Fruit fly (Drosophila melanogaster) whole organism, embryonic: ENCODE measurements around the gene Kaz-m1.

Experiments
- Antp ChIP-seq: fragments of 200-800 bp; sonication (Bioruptor generic); optimal IDR thresholded peaks from 3 replicates; lab custom pipeline; 2016; ENCODE audit warnings: missing biosample characterization, missing genetic modification characterization
- Bgb ChIP-seq: fragments of 200-800 bp; sonication (Bioruptor generic); IDR thresholded peaks from 2 replicates; pipeline ENCODE4 v1.3.6; 2022; ENCODE audit warnings: missing biosample characterization, missing genetic modification characterization; ENCODE audit not compliant: partially characterized antibody
- CG11456 ChIP-seq: fragments of 200-800 bp; sonication (Bioruptor generic); IDR thresholded peaks from 3 replicates; pipeline ENCODE4 v1.3.6; 2022; ENCODE audit warnings: missing biosample characterization, missing genetic modification characterization
- CG12299 ChIP-seq: fragments of 200-800 bp; sonication (Bioruptor generic); optimal IDR thresholded peaks from 2 replicates; lab custom pipeline; 2018; ENCODE audit warnings: missing biosample characterization, mild to moderate bottlenecking, missing genetic modification characterization
- CG13424 ChIP-seq: fragments of 200-800 bp; sonication (Bioruptor generic); optimal IDR thresholded peaks from 2 replicates; lab custom pipeline; 2019; ENCODE audit warnings: missing biosample characterization, mild to moderate bottlenecking, missing genetic modification characterization, moderate library complexity
- CG13775 ChIP-seq: fragments of 200-800 bp; sonication (Bioruptor generic); optimal IDR thresholded peaks from 3 replicates; lab custom pipeline; 2017; ENCODE audit warnings: missing biosample characterization, mild to moderate bottlenecking, missing genetic modification characterization
- CG14710 ChIP-seq: fragments of 200-800 bp; sonication (Bioruptor generic); optimal IDR thresholded peaks from 3 replicates; lab custom pipeline; 2019; ENCODE audit warnings: missing biosample characterization, mild to moderate bottlenecking, missing genetic modification characterization, moderate library complexity
- CG15601 ChIP-seq: fragments of 200-800 bp; sonication (Bioruptor generic); optimal IDR thresholded peaks from 3 replicates; lab custom pipeline; 2019; ENCODE audit warnings: missing biosample characterization, mild to moderate bottlenecking, missing genetic modification characterization, moderate library complexity
- CG17186 ChIP-seq: fragments of 200-800 bp; sonication (Bioruptor generic); optimal IDR thresholded peaks from 3 replicates; lab custom pipeline; 2017; ENCODE audit warnings: missing biosample characterization, missing genetic modification reagents, missing genetic modification characterization
- CG18262 ChIP-seq: fragments of 200-800 bp; optimal IDR thresholded peaks from 3 replicates; lab custom pipeline; 2019; ENCODE audit warnings: missing biosample characterization, mild to moderate bottlenecking, missing genetic modification characterization, moderate library complexity
- CG18476 ChIP-seq: fragments of 200-800 bp; sonication (Bioruptor generic); optimal IDR thresholded peaks from 2 replicates; lab custom pipeline; 2016; ENCODE audit warnings: missing biosample characterization, mild to moderate bottlenecking, missing genetic modification characterization
- CG18619 ChIP-seq: fragments of 200-800 bp; sonication (Bioruptor generic); optimal IDR thresholded peaks from 3 replicates; lab custom pipeline; 2017; ENCODE audit warnings: missing biosample characterization, mild to moderate bottlenecking, missing genetic modification characterization
- CG2129 ChIP-seq: fragments of 200-800 bp; sonication (Bioruptor generic); IDR thresholded peaks from 2 replicates; pipeline ENCODE4 v1.3.6; 2022; ENCODE audit warnings: missing biosample characterization, missing genetic modification characterization; ENCODE audit not compliant: partially characterized antibody
- CG2202 ChIP-seq: fragments of 200-800 bp; sonication (Bioruptor generic); optimal IDR thresholded peaks from 2 replicates; lab custom pipeline; 2018; ENCODE audit warnings: missing biosample characterization, mild to moderate bottlenecking, missing genetic modification characterization
- CG2712 ChIP-seq: fragments of 200-800 bp; optimal IDR thresholded peaks from 3 replicates; lab custom pipeline; 2019; ENCODE audit warnings: missing biosample characterization, mild to moderate bottlenecking, missing genetic modification characterization, moderate library complexity
- CG31441 ChIP-seq: fragments of 200-800 bp; sonication (Bioruptor generic); IDR thresholded peaks from 2 replicates; pipeline ENCODE4 v1.3.6; 2022; ENCODE audit warnings: missing biosample characterization, missing genetic modification characterization
- CG33213 ChIP-seq: fragments of 200-800 bp; sonication (Bioruptor generic); optimal IDR thresholded peaks from 3 replicates; lab custom pipeline; 2016; ENCODE audit warnings: missing biosample characterization, missing genetic modification characterization
- CG4617 ChIP-seq: fragments of 200-800 bp; sonication (Bioruptor generic); optimal IDR thresholded peaks from 3 replicates; lab custom pipeline; 2016; ENCODE audit warnings: missing biosample characterization, missing genetic modification characterization, borderline replicate concordance
- CG4730 ChIP-seq: fragments of 200-800 bp; sonication (Bioruptor generic); IDR thresholded peaks from 2 replicates; pipeline ENCODE4 v1.3.6; 2022; ENCODE audit warnings: missing biosample characterization, missing genetic modification characterization
- CG5180 ChIP-seq: fragments of 200-800 bp; sonication (Bioruptor generic); optimal IDR thresholded peaks from 3 replicates; lab custom pipeline; 2017; ENCODE audit warnings: missing biosample characterization, missing genetic modification characterization, mild to moderate bottlenecking, moderate library complexity, missing genetic modification reagents
- CG7786 ChIP-seq: fragments of 200-800 bp; sonication (Bioruptor generic); optimal IDR thresholded peaks from 2 replicates; lab custom pipeline; 2016; ENCODE audit warnings: missing biosample characterization, missing genetic modification characterization
- CG9797 ChIP-seq: fragments of 200-800 bp; sonication (Bioruptor generic); optimal IDR thresholded peaks from 3 replicates; lab custom pipeline; 2018; ENCODE audit warnings: missing biosample characterization, mild to moderate bottlenecking, missing genetic modification characterization
- CHES-1-like ChIP-seq: fragments of 200-800 bp; sonication (Bioruptor generic); optimal IDR thresholded peaks from 2 replicates; lab custom pipeline; 2016; ENCODE audit warnings: missing biosample characterization, missing genetic modification characterization
- Hand ChIP-seq: fragments of 200-800 bp; sonication (Bioruptor generic); optimal IDR thresholded peaks from 2 replicates; lab custom pipeline; 2017; ENCODE audit warnings: mild to moderate bottlenecking, missing biosample characterization, missing genetic modification reagents, missing genetic modification characterization
- Lim3 ChIP-seq: fragments of 200-800 bp; sonication (Bioruptor generic); IDR thresholded peaks from 2 replicates; pipeline ENCODE4 v1.3.6; 2022; ENCODE audit warnings: missing biosample characterization, missing genetic modification characterization
- Mad ChIP-seq: fragments of 200-800 bp; sonication (Bioruptor generic); optimal IDR thresholded peaks from 2 replicates; lab custom pipeline; 2016; ENCODE audit warnings: missing biosample characterization, missing genetic modification characterization
- NK7.1 ChIP-seq: fragments of 200-800 bp; sonication (Bioruptor generic); optimal IDR thresholded peaks from 3 replicates; lab custom pipeline; 2016; ENCODE audit warnings: missing biosample characterization, missing genetic modification characterization
- Nf-YB ChIP-seq: fragments of 200-800 bp; sonication (Bioruptor generic); optimal IDR thresholded peaks from 3 replicates; lab custom pipeline; 2019; ENCODE audit warnings: missing biosample characterization, mild to moderate bottlenecking, missing genetic modification characterization, moderate library complexity
- Pdp1 ChIP-seq, 2 experiments: fragments of 200-800 bp; sonication (Bioruptor generic); optimal IDR thresholded peaks; 3 replicates each; lab custom pipeline; 2016; ENCODE audit warnings: missing biosample characterization in 2 of 2, missing genetic modification characterization in 2 of 2, mild to moderate bottlenecking in 1 of 2, moderate library complexity in 1 of 2
- Sry-β ChIP-seq: fragments of 200-800 bp; sonication (Bioruptor generic); optimal IDR thresholded peaks from 2 replicates; lab custom pipeline; 2018; ENCODE audit warnings: missing biosample characterization, mild to moderate bottlenecking, missing genetic modification characterization, moderate library complexity
- ab ChIP-seq: fragments of 200-800 bp; sonication (Bioruptor generic); optimal IDR thresholded peaks from 2 replicates; lab custom pipeline; 2016; ENCODE audit warnings: missing biosample characterization, missing genetic modification characterization
- ash1 ChIP-seq: fragments of 200-800 bp; sonication (Bioruptor generic); optimal IDR thresholded peaks from 2 replicates; lab custom pipeline; 2018; ENCODE audit warnings: missing biosample characterization, mild to moderate bottlenecking, missing genetic modification characterization
- cg ChIP-seq: fragments of 200-800 bp; sonication (Bioruptor generic); optimal IDR thresholded peaks from 3 replicates; lab custom pipeline; 2019; ENCODE audit warnings: missing biosample characterization, mild to moderate bottlenecking, missing genetic modification characterization, moderate library complexity
- crc ChIP-seq: fragments of 200-800 bp; sonication (Bioruptor generic); optimal IDR thresholded peaks from 2 replicates; lab custom pipeline; 2016; ENCODE audit warnings: missing biosample characterization, missing genetic modification characterization
- dimm ChIP-seq: fragments of 200-800 bp; sonication (Bioruptor generic); IDR thresholded peaks from 2 replicates; pipeline ENCODE4 v1.3.6; 2022; ENCODE audit warnings: missing biosample characterization, missing genetic modification characterization
- fd102C ChIP-seq: fragments of 200-800 bp; sonication (Bioruptor generic); optimal IDR thresholded peaks from 2 replicates; lab custom pipeline; 2018; ENCODE audit warnings: missing biosample characterization, mild to moderate bottlenecking, missing genetic modification characterization, moderate library complexity
- gfzf ChIP-seq: fragments of 200-800 bp; sonication (Bioruptor generic); optimal IDR thresholded peaks from 2 replicates; lab custom pipeline; 2016; ENCODE audit warnings: missing biosample characterization, mild to moderate bottlenecking, missing genetic modification characterization, moderate library complexity
- jumu ChIP-seq: fragments of 200-800 bp; sonication (Bioruptor generic); optimal IDR thresholded peaks from 3 replicates; lab custom pipeline; 2016; ENCODE audit warnings: missing biosample characterization, missing genetic modification characterization
- lov ChIP-seq, 2 experiments: fragments of 200-800 bp in 1 of 2; fragments of >200 bp in 1 of 2; sonication (Bioruptor generic) in 1 of 2; IDR thresholded peaks in 1 of 2; optimal IDR thresholded peaks in 1 of 2; 2 replicates in 1 of 2; 3 replicates in 1 of 2; pipeline versions ENCODE4 v1.3.6 to Lab custom; 2017 to 2022; ENCODE audit warnings: missing biosample characterization in 1 of 2, missing genetic modification characterization in 1 of 2
- mam ChIP-seq: fragments of 200-800 bp; sonication (Bioruptor generic); optimal IDR thresholded peaks from 3 replicates; lab custom pipeline; 2016; ENCODE audit warnings: missing biosample characterization, missing genetic modification characterization
- oc ChIP-seq: fragments of 200-800 bp; sonication (Bioruptor generic); optimal IDR thresholded peaks from 2 replicates; lab custom pipeline; 2018; ENCODE audit warnings: missing biosample characterization, mild to moderate bottlenecking, missing genetic modification characterization, moderate library complexity
- pb ChIP-seq: fragments of 200-800 bp; sonication (Bioruptor generic); optimal IDR thresholded peaks from 3 replicates; lab custom pipeline; 2016; ENCODE audit warnings: missing biosample characterization, missing genetic modification characterization
- run ChIP-seq: fragments of 200-800 bp; sonication (Bioruptor generic); optimal IDR thresholded peaks from 3 replicates; lab custom pipeline; 2018; ENCODE audit warnings: missing biosample characterization, mild to moderate bottlenecking, missing genetic modification characterization
- slp2 ChIP-seq: fragments of 200-800 bp; sonication (Bioruptor generic); optimal IDR thresholded peaks from 2 replicates; lab custom pipeline; 2016; ENCODE audit warnings: missing biosample characterization, missing genetic modification characterization
- sqz ChIP-seq: fragments of 200-800 bp; sonication (Bioruptor generic); optimal IDR thresholded peaks from 3 replicates; lab custom pipeline; 2018; ENCODE audit warnings: missing biosample characterization, mild to moderate bottlenecking, missing genetic modification characterization
- unc-4 ChIP-seq: fragments of 200-800 bp; sonication (Bioruptor generic); IDR thresholded peaks from 2 replicates; pipeline ENCODE4 v1.3.6; 2022; ENCODE audit warnings: missing biosample characterization, missing genetic modification characterization; ENCODE audit not compliant: partially characterized antibody
- zf30C ChIP-seq: fragments of 200-800 bp; sonication (Bioruptor generic); optimal IDR thresholded peaks from 3 replicates; lab custom pipeline; 2018; ENCODE audit warnings: missing biosample characterization, mild to moderate bottlenecking, missing genetic modification characterization
- zfh2 ChIP-seq: fragments of 200-800 bp; sonication (Bioruptor generic); optimal IDR thresholded peaks from 2 replicates; lab custom pipeline; 2016; ENCODE audit warnings: missing biosample characterization, missing genetic modification characterization

The Kaz-m1 gene

dm6 chr3R:26052150-26052908, 37.8 kb downstream of the Kaz-m1 start, which contains the start of the genes Exo84 and Vps2 (continued):
- TF ChIP-seq ash1 (GFP tag; lab: Kevin White, UChicago) (no peak), lov (optimal IDR thresholded peaks at IDR 0.05; lab: Kevin White, UChicago) (no peak), lov (GFP tag; IDR thresholded peaks at IDR 0.05; lab: Robert Waterston, UW) (no peak), Nf-YB (no peak), slp2 (no peak), CG9797 (GFP tag; lab: Kevin White, UChicago) (peak; percentile 4), zfh2 (GFP tag; lab: Kevin White, UChicago) (peak; percentile 63), sqz (GFP tag; lab: Kevin White, UChicago) (no peak), CG13775 (peak; percentile 71), CHES-1-like (no peak), jumu (peak; percentile 46), CG2712 (tag; lab: Kevin White, UChicago) (peak; percentile 54), Lim3 (GFP tag; lab: Robert Waterston, UW) (no peak), CG12299 (tag; lab: Kevin White, UChicago) (no peak), CG18619 (GFP tag; lab: Kevin White, UChicago) (peak; percentile 39), CG7786 (GFP tag; lab: Kevin White, UChicago) (no peak), unc-4 (GFP tag; lab: Robert Waterston, UW) (no peak), crc (no peak), CG2202 (tag; lab: Kevin White, UChicago) (no peak), gfzf (GFP tag; lab: Kevin White, UChicago) (no peak), NK7.1 (GFP tag; lab: Kevin White, UChicago) (no peak), CG17186 (GFP tag; lab: Kevin White, UChicago) (no peak), CG33213 (GFP tag; lab: Kevin White, UChicago) (no peak), cg (GFP tag; lab: Kevin White, UChicago) (no peak), oc (no peak), dimm (GFP tag; lab: Robert Waterston, UW) (no peak), pb (GFP tag; lab: Kevin White, UChicago) (no peak), CG13424 (peak; percentile 66), Sry-β (GFP tag; lab: Kevin White, UChicago) (no peak), fd102C (no peak), CG18476 (GFP tag; lab: Kevin White, UChicago) (no peak), ab (GFP tag; lab: Kevin White, UChicago) (peak; percentile 6), CG4617 (GFP tag; lab: Kevin White, UChicago) (no peak), Antp (peak; percentile 16), Mad (peak; percentile 29), mam (GFP tag; lab: Kevin White, UChicago) (peak; percentile 46), Hand (GFP tag; lab: Kevin White, UChicago) (no peak), CG15601 (tag; lab: Kevin White, UChicago) (no peak), Pdp1 (GFP tag; optimal IDR thresholded peaks at IDR 0.05; lab: Kevin White, UChicago) (peak in 1 of 2 experiments; percentile 68), CG18262 (peak; percentile 55), run (no peak), CG5180 (no peak), zf30C (no peak), CG31441 (GFP tag; lab: Robert Waterston, UW) (no peak), CG14710 (tag; lab: Kevin White, UChicago) (peak; percentile 68), CG2129 (no peak), CG11456 (GFP tag; lab: Robert Waterston, UW) (peak; percentile 16; the same call in 1 of the 3 replicates), CG4730 (GFP tag; lab: Robert Waterston, UW) (no peak), Bgb (GFP tag; lab: Robert Waterston, UW) (no peak)
